Fruit fly (Drosophila melanogaster) whole organism, embryonic: ENCODE data around the gene CG33124.
A peak's percentile ranks its signal among the peaks of the same experiment; 100 is the strongest.

Experiments used
- Adf1 ChIP-seq: fragments of 200-800 bp; sonication (Bioruptor generic); IDR thresholded peaks from 2 replicates; pipeline ENCODE4 v1.3.6; 2022; ENCODE audit warnings: missing biosample characterization, missing genetic modification characterization
- Atf6 ChIP-seq: fragments of 200-800 bp; sonication (Bioruptor generic); IDR thresholded peaks from 2 replicates; pipeline ENCODE4 v1.3.6; 2022; ENCODE audit warnings: missing biosample characterization, missing genetic modification characterization
- Bteb2 ChIP-seq: fragments of 200-800 bp; sonication (Bioruptor generic); optimal IDR thresholded peaks from 2 replicates; lab custom pipeline; 2016; ENCODE audit warnings: missing biosample characterization, missing genetic modification characterization
- CG10147 ChIP-seq: fragments of 200-800 bp; sonication (Bioruptor generic); optimal IDR thresholded peaks from 2 replicates; lab custom pipeline; 2019; ENCODE audit warnings: missing biosample characterization, mild to moderate bottlenecking, missing genetic modification characterization, moderate library complexity
- CG1024 ChIP-seq: fragments of 200-800 bp; sonication (Bioruptor generic); IDR thresholded peaks from 2 replicates; pipeline ENCODE4 v1.3.6; 2022; ENCODE audit warnings: missing biosample characterization, missing genetic modification characterization
- CG12071 ChIP-seq: fragments of 200-800 bp; sonication (Bioruptor generic); optimal IDR thresholded peaks from 3 replicates; lab custom pipeline; 2018; ENCODE audit warnings: missing biosample characterization, mild to moderate bottlenecking, missing genetic modification characterization
- CG12104 ChIP-seq: fragments of 200-800 bp; sonication (Bioruptor generic); optimal IDR thresholded peaks from 3 replicates; lab custom pipeline; 2016; ENCODE audit warnings: missing biosample characterization, missing genetic modification characterization
- CG1233 ChIP-seq: fragments of 200-800 bp; sonication (Bioruptor generic); optimal IDR thresholded peaks from 4 replicates; lab custom pipeline; 2018; ENCODE audit warnings: missing biosample characterization, mild to moderate bottlenecking, missing genetic modification characterization
- CG12659 ChIP-seq: fragments of 200-800 bp; sonication (Bioruptor generic); optimal IDR thresholded peaks from 3 replicates; lab custom pipeline; 2017; ENCODE audit warnings: mild to moderate bottlenecking, missing biosample characterization, missing genetic modification reagents, missing genetic modification characterization
- CG13123 ChIP-seq: fragments of 200-800 bp; sonication (Bioruptor generic); optimal IDR thresholded peaks from 2 replicates; lab custom pipeline; 2016; ENCODE audit warnings: missing biosample characterization, missing genetic modification characterization
- CG15073 ChIP-seq: fragments of 200-800 bp; sonication (Bioruptor generic); optimal IDR thresholded peaks from 2 replicates; lab custom pipeline; 2016; ENCODE audit warnings: missing biosample characterization, missing genetic modification characterization
- CG17385 ChIP-seq: fragments of 200-800 bp; sonication (Bioruptor generic); optimal IDR thresholded peaks from 3 replicates; lab custom pipeline; 2018; ENCODE audit warnings: missing biosample characterization, mild to moderate bottlenecking, missing genetic modification characterization
- CG17912 ChIP-seq: fragments of 200-800 bp; sonication (Bioruptor generic); optimal IDR thresholded peaks from 2 replicates; lab custom pipeline; 2018; ENCODE audit warnings: missing biosample characterization, mild to moderate bottlenecking, missing genetic modification characterization
- CG2116 ChIP-seq: fragments of 200-800 bp; sonication (Bioruptor generic); optimal IDR thresholded peaks from 3 replicates; lab custom pipeline; 2018; ENCODE audit warnings: missing biosample characterization, mild to moderate bottlenecking, missing genetic modification characterization
- CG2199 ChIP-seq: fragments of 200-800 bp; sonication (Bioruptor generic); IDR thresholded peaks from 3 replicates; pipeline ENCODE4 v1.3.6; 2022; ENCODE audit warnings: missing biosample characterization, missing genetic modification characterization
- CG2889 ChIP-seq: fragments of 200-800 bp; sonication (Bioruptor generic); IDR thresholded peaks from 3 replicates; pipeline ENCODE4 v1.3.6; 2022; ENCODE audit warnings: missing biosample characterization, missing genetic modification characterization
- CG32772 ChIP-seq: fragments of 200-800 bp; sonication (Bioruptor generic); IDR thresholded peaks from 2 replicates; pipeline ENCODE4 v1.3.6; 2022; ENCODE audit warnings: missing biosample characterization, missing genetic modification characterization
- CG5245 ChIP-seq: fragments of 200-800 bp; sonication (Bioruptor generic); optimal IDR thresholded peaks from 3 replicates; lab custom pipeline; 2016; ENCODE audit warnings: missing biosample characterization, missing genetic modification characterization
- CG6654 ChIP-seq: fragments of 200-800 bp; sonication (Bioruptor generic); optimal IDR thresholded peaks from 2 replicates; lab custom pipeline; 2017; ENCODE audit warnings: missing biosample characterization, mild to moderate bottlenecking, missing genetic modification characterization
- CG7839 ChIP-seq: fragments of 200-800 bp; sonication (Bioruptor generic); optimal IDR thresholded peaks from 3 replicates; lab custom pipeline; 2018; ENCODE audit warnings: missing biosample characterization, mild to moderate bottlenecking, missing genetic modification characterization, moderate library complexity
- CG8281 ChIP-seq: fragments of 200-800 bp; sonication (Bioruptor generic); optimal IDR thresholded peaks from 2 replicates; lab custom pipeline; 2018; ENCODE audit warnings: missing biosample characterization, mild to moderate bottlenecking, missing genetic modification characterization, moderate library complexity
- CG9932 ChIP-seq: fragments of 200-800 bp; sonication (Bioruptor generic); IDR thresholded peaks from 2 replicates; pipeline ENCODE4 v1.3.6; 2022; ENCODE audit warnings: missing biosample characterization, missing genetic modification characterization
- CHES-1-like ChIP-seq: fragments of 200-800 bp; sonication (Bioruptor generic); optimal IDR thresholded peaks from 2 replicates; lab custom pipeline; 2016; ENCODE audit warnings: missing biosample characterization, missing genetic modification characterization
- D19B ChIP-seq: fragments of 200-800 bp; sonication (Bioruptor generic); optimal IDR thresholded peaks from 2 replicates; lab custom pipeline; 2017; ENCODE audit warnings: missing biosample characterization, mild to moderate bottlenecking, missing genetic modification characterization
- Dad ChIP-seq: fragments of 200-800 bp; sonication (Bioruptor generic); optimal IDR thresholded peaks from 3 replicates; lab custom pipeline; 2016; ENCODE audit warnings: missing biosample characterization, missing genetic modification characterization
- E2f2 ChIP-seq: fragments of 200-800 bp; sonication (Bioruptor generic); IDR thresholded peaks from 2 replicates; pipeline ENCODE4 v1.3.6; 2022; ENCODE audit warnings: missing biosample characterization, missing genetic modification characterization
- ERR ChIP-seq: fragments of 200-800 bp; sonication (Bioruptor generic); optimal IDR thresholded peaks from 2 replicates; lab custom pipeline; 2016; ENCODE audit warnings: missing biosample characterization, missing genetic modification characterization
- Fer1 ChIP-seq: fragments of 200-800 bp; sonication (Bioruptor generic); optimal IDR thresholded peaks from 2 replicates; lab custom pipeline; 2017; ENCODE audit warnings: missing biosample characterization, mild to moderate bottlenecking, missing genetic modification characterization
- Fer2 ChIP-seq: fragments of 200-800 bp; sonication (Bioruptor generic); optimal IDR thresholded peaks from 2 replicates; lab custom pipeline; 2018; ENCODE audit warnings: missing biosample characterization, mild to moderate bottlenecking, missing genetic modification characterization, moderate library complexity
- Lpt ChIP-seq: fragments of >200 bp; optimal IDR thresholded peaks from 2 replicates; lab custom pipeline; 2018; ENCODE audit warnings: missing biosample characterization, missing genetic modification characterization
- NfI ChIP-seq: fragments of 200-800 bp; sonication (Bioruptor generic); optimal IDR thresholded peaks from 3 replicates; lab custom pipeline; 2018; ENCODE audit warnings: missing biosample characterization, mild to moderate bottlenecking, missing genetic modification characterization, moderate library complexity
- Optix ChIP-seq: fragments of 200-800 bp; sonication (Bioruptor generic); IDR thresholded peaks from 3 replicates; pipeline ENCODE4 v1.3.6; 2022; ENCODE audit warnings: missing biosample characterization, missing genetic modification characterization
- Tbp ChIP-seq: fragments of >200 bp; optimal IDR thresholded peaks from 2 replicates; lab custom pipeline; 2018; ENCODE audit warnings: missing biosample characterization, missing genetic modification characterization
- abd-A ChIP-seq: fragments of 200-800 bp; sonication (Bioruptor generic); optimal IDR thresholded peaks from 3 replicates; lab custom pipeline; 2019; ENCODE audit warnings: missing biosample characterization, mild to moderate bottlenecking, missing genetic modification characterization, moderate library complexity
- ara ChIP-seq: fragments of 200-800 bp; sonication (Bioruptor generic); IDR thresholded peaks from 2 replicates; pipeline ENCODE4 v1.3.6; 2022; ENCODE audit warnings: missing biosample characterization, missing genetic modification characterization
- chinmo ChIP-seq: fragments of 200-800 bp; sonication (Bioruptor generic); IDR thresholded peaks from 4 replicates; pipeline ENCODE4 v1.3.6; 2022; ENCODE audit warnings: missing biosample characterization, missing genetic modification characterization; ENCODE audit not compliant: partially characterized antibody
- da ChIP-seq: fragments of 200-800 bp; sonication (Bioruptor generic); optimal IDR thresholded peaks from 2 replicates; lab custom pipeline; 2016; ENCODE audit warnings: missing biosample characterization, missing genetic modification characterization
- dmrt11E ChIP-seq: fragments of 200-800 bp; sonication (Bioruptor generic); optimal IDR thresholded peaks from 3 replicates; lab custom pipeline; 2018; ENCODE audit warnings: missing biosample characterization, mild to moderate bottlenecking, missing genetic modification characterization, moderate library complexity
- gce ChIP-seq: fragments of 200-800 bp; sonication (Bioruptor generic); IDR thresholded peaks from 3 replicates; pipeline ENCODE4 v1.3.6; 2022; ENCODE audit warnings: missing biosample characterization, missing genetic modification characterization
- hb ChIP-seq: fragments of 200-800 bp; sonication (Bioruptor generic); IDR thresholded peaks from 3 replicates; pipeline ENCODE4 v1.3.6; 2022; ENCODE audit warnings: missing biosample characterization, missing genetic modification characterization; ENCODE audit not compliant: partially characterized antibody
- ken ChIP-seq: fragments of 200-800 bp; sonication (Bioruptor generic); IDR thresholded peaks from 3 replicates; pipeline ENCODE4 v1.3.6; 2022; ENCODE audit warnings: missing biosample characterization, missing genetic modification characterization
- otp ChIP-seq: fragments of 200-800 bp; sonication (Bioruptor generic); IDR thresholded peaks from 3 replicates; pipeline ENCODE4, ENCODE4 v1.3.6; 2022; ENCODE audit warnings: missing biosample characterization, missing genetic modification characterization
- peb ChIP-seq: fragments of 200-800 bp; sonication (Bioruptor generic); IDR thresholded peaks from 2 replicates; pipeline ENCODE4 v1.3.6; 2022; ENCODE audit warnings: missing biosample characterization, missing genetic modification characterization
- ranshi ChIP-seq: fragments of 200-800 bp; sonication (Bioruptor generic); IDR thresholded peaks from 2 replicates; pipeline ENCODE4 v1.3.6; 2022; ENCODE audit warnings: missing biosample characterization, missing genetic modification characterization
- ro ChIP-seq: fragments of 200-800 bp; sonication (Bioruptor generic); IDR thresholded peaks from 2 replicates; pipeline ENCODE4 v1.3.6; 2022; ENCODE audit warnings: missing biosample characterization, missing genetic modification characterization
- sim ChIP-seq: fragments of 200-800 bp; sonication (Bioruptor generic); IDR thresholded peaks from 2 replicates; pipeline ENCODE4 v1.3.6; 2022; ENCODE audit warnings: missing biosample characterization, missing genetic modification characterization
- slp2 ChIP-seq: fragments of 200-800 bp; sonication (Bioruptor generic); optimal IDR thresholded peaks from 2 replicates; lab custom pipeline; 2016; ENCODE audit warnings: missing biosample characterization, missing genetic modification characterization
- tna ChIP-seq: fragments of 200-800 bp; sonication (Bioruptor generic); IDR thresholded peaks from 2 replicates; pipeline ENCODE4 v1.3.6; 2022; ENCODE audit warnings: missing biosample characterization, missing genetic modification characterization; ENCODE audit not compliant: partially characterized antibody
- vfl ChIP-seq: fragments of 200-800 bp; sonication (Bioruptor generic); optimal IDR thresholded peaks from 2 replicates; lab custom pipeline; 2016; ENCODE audit warnings: missing biosample characterization, missing genetic modification characterization
- vvl ChIP-seq: fragments of 200-800 bp; sonication (Bioruptor generic); IDR thresholded peaks from 2 replicates; pipeline ENCODE4 v1.3.6; 2022; ENCODE audit warnings: missing biosample characterization, missing genetic modification characterization
- zfh2 ChIP-seq: fragments of 200-800 bp; sonication (Bioruptor generic); optimal IDR thresholded peaks from 2 replicates; lab custom pipeline; 2016; ENCODE audit warnings: missing biosample characterization, missing genetic modification characterization

The CG33124 gene

dm6 chr2L:2179366-2179765, 29.5 kb downstream of the CG33124 start (continued):
- peak; percentile 69 for TF ChIP-seq ken
- no peak for TF ChIP-seq gce
- peak; percentile 35 for TF ChIP-seq Dad (GFP tag; lab: Kevin White, UChicago)
- peak; percentile 58; the same call in 1 of the 2 replicates for TF ChIP-seq ranshi (GFP tag; lab: Robert Waterston, UW)
- peak; percentile 83 for TF ChIP-seq CG12071
- peak; percentile 76 for TF ChIP-seq Atf6
- TF ChIP-seq CG2199 (GFP tag; lab: Robert Waterston, UW), result 0 out of 3 replicates have a peak, but pooled peaks have one; percentile 50
- TF ChIP-seq Fer2 (tag; lab: Kevin White, UChicago), result peak; percentile 20
- peak; percentile 76 for TF ChIP-seq Optix (GFP tag; lab: Robert Waterston, UW)
- 0 out of 3 replicates have a peak, but pooled peaks have one; percentile 53 for TF ChIP-seq otp (GFP tag; lab: Robert Waterston, UW)
- TF ChIP-seq zfh2, result peak; percentile 83
- peak; percentile 70 for TF ChIP-seq CG12659 (GFP tag; lab: Kevin White, UChicago)
- TF ChIP-seq vvl (GFP tag; lab: Robert Waterston, UW), result peak; percentile 66; the same call in 1 of the 2 replicates
- peak; percentile 75 for TF ChIP-seq abd-A
- no peak for TF ChIP-seq CG2889 (GFP tag; lab: Robert Waterston, UW)
- no peak for TF ChIP-seq sim (GFP tag; lab: Robert Waterston, UW)
- no peak; the same call in 3 of the 4 replicates for TF ChIP-seq chinmo (GFP tag; lab: Robert Waterston, UW)
- peak; percentile 68 for TF ChIP-seq ERR (GFP tag; lab: Kevin White, UChicago)
- peak; percentile 85 for TF ChIP-seq CG9932
- TF ChIP-seq NfI (GFP tag; lab: Kevin White, UChicago), result peak; percentile 74
- peak; percentile 75 for TF ChIP-seq slp2 (GFP tag; lab: Kevin White, UChicago)
- peak; percentile 67 for TF ChIP-seq CHES-1-like (GFP tag; lab: Kevin White, UChicago)
- TF ChIP-seq CG17912 (GFP tag; lab: Kevin White, UChicago), result no peak
- TF ChIP-seq Bteb2 (GFP tag; lab: Kevin White, UChicago), result peak; percentile 60
- no peak for TF ChIP-seq ara (GFP tag; lab: Robert Waterston, UW)
- TF ChIP-seq tna (GFP tag; lab: Robert Waterston, UW), result no peak
- peak; percentile 12 for TF ChIP-seq CG6654
- TF ChIP-seq CG5245, result peak; percentile 55
- peak; percentile 97 for TF ChIP-seq D19B
- TF ChIP-seq CG10147 (GFP tag; lab: Kevin White, UChicago), result peak; percentile 82
- TF ChIP-seq hb (GFP tag; lab: Robert Waterston, UW), result no peak
- TF ChIP-seq CG15073 (GFP tag; lab: Kevin White, UChicago), result no peak
- TF ChIP-seq CG1024, result no peak
- TF ChIP-seq Lpt (GFP tag; lab: Kevin White, UChicago), result no peak
- peak; percentile 42 for TF ChIP-seq vfl (GFP tag; lab: Kevin White, UChicago)
- TF ChIP-seq ro (GFP tag; lab: Robert Waterston, UW), result no peak; the same call in 1 of the 2 replicates
- TF ChIP-seq CG32772, result peak; percentile 66
- TF ChIP-seq CG7839 (tag; lab: Kevin White, UChicago), result peak; percentile 78
- no peak for TF ChIP-seq CG12104 (GFP tag; lab: Kevin White, UChicago)
- TF ChIP-seq peb (GFP tag; lab: Robert Waterston, UW), result peak; percentile 46; the same call in 1 of the 2 replicates
- peak; percentile 68 for TF ChIP-seq CG1233 (GFP tag; lab: Kevin White, UChicago)
- no peak for TF ChIP-seq Tbp (GFP tag; lab: Kevin White, UChicago)
- peak; percentile 66 for TF ChIP-seq Fer1 (GFP tag; lab: Kevin White, UChicago)
- peak; percentile 43; the same call in 1 of the 2 replicates for TF ChIP-seq E2f2
- peak; percentile 12; the same call in 1 of the 2 replicates for TF ChIP-seq Adf1 (GFP tag; lab: Robert Waterston, UW)
- no peak for TF ChIP-seq dmrt11E (tag; lab: Kevin White, UChicago)
- TF ChIP-seq CG13123 (GFP tag; lab: Kevin White, UChicago), result peak; percentile 34
- TF ChIP-seq CG17385 (GFP tag; lab: Kevin White, UChicago), result peak; percentile 54
- no peak for TF ChIP-seq CG2116 (GFP tag; lab: Kevin White, UChicago)
- TF ChIP-seq da (GFP tag; lab: Kevin White, UChicago), result no peak
- TF ChIP-seq CG8281 (tag; lab: Kevin White, UChicago), result peak; percentile 45
